Fruit fly (Drosophila melanogaster): Measurements from ENCODE around the gene Grx1.

The Grx1 gene

DNA sequence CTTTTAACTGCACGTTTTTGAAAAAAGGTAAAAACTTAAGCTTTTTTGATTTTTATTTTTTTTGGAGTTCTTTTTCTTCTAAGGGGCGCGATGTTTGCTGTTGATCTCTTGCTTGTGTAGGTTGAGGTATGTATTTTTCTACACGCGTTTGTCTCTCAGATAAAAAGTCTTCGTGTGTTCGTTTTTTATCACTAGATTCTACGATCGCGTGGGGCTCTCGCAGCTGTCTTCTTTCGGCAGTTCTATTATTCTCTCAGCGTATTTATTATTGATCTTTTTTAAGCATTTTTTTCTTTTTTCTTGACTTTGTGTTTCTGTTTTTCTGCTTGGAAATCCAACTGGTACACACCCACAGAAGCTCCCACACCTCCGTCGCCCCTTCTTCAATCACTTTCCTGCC, 26.0 kb downstream of the Grx1 start (continued):
- TF ChIP-seq CG2116 (GFP tag; optimal IDR thresholded peaks at IDR 0.05) (no peak), nmo (GFP tag; optimal IDR thresholded peaks at IDR 0.05) (no peak), HLH4C (GFP tag; IDR thresholded peaks at IDR 0.05; ENCODE audit: partially characterized antibody) (no peak), CG1603 (tag; optimal IDR thresholded peaks at IDR 0.05) (no peak), dm (GFP tag; optimal IDR thresholded peaks at IDR 0.05) (no peak), CG4730 (GFP tag; IDR thresholded peaks at IDR 0.05) (no peak), PHDP (tag; optimal IDR thresholded peaks at IDR 0.05) (peak; percentile 1), Nf-YC (tag; optimal IDR thresholded peaks at IDR 0.05) (peak; percentile 12), Dip3 (GFP tag; optimal IDR thresholded peaks at IDR 0.05) (no peak), CG3065 (GFP tag; optimal IDR thresholded peaks at IDR 0.05) (no peak), Awh (GFP tag; IDR thresholded peaks at IDR 0.05) (no peak), CG16863 (GFP tag; optimal IDR thresholded peaks at IDR 0.05) (no peak), CTCF (GFP tag; optimal IDR thresholded peaks at IDR 0.05) (peak; percentile 2), ash1 (GFP tag; optimal IDR thresholded peaks at IDR 0.05) (no peak), Dfd (GFP tag; optimal IDR thresholded peaks at IDR 0.05) (no peak), BtbVII (GFP tag; optimal IDR thresholded peaks at IDR 0.05) (peak; percentile 31), E2f2 (GFP tag; IDR thresholded peaks at IDR 0.05) (no peak), CG34224 (GFP tag; IDR thresholded peaks at IDR 0.05; ENCODE audit: partially characterized antibody) (no peak), mld (GFP tag; IDR thresholded peaks at IDR 0.05; ENCODE audit: partially characterized antibody) (no peak), ac (GFP tag; optimal IDR thresholded peaks at IDR 0.05) (no peak), inv (GFP tag; IDR thresholded peaks at IDR 0.05; ENCODE audit: partially characterized antibody) (no peak), Atf3 (GFP tag; optimal IDR thresholded peaks at IDR 0.05) (no peak), Fer1 (GFP tag; optimal IDR thresholded peaks at IDR 0.05) (peak; percentile 15), her (GFP tag; optimal IDR thresholded peaks at IDR 0.05) (no peak), CG16813 (GFP tag; IDR thresholded peaks at IDR 0.05; ENCODE audit: partially characterized antibody) (no peak), CG15269 (tag; optimal IDR thresholded peaks at IDR 0.05) (peak; percentile 5), bbx (GFP tag; IDR thresholded peaks at IDR 0.05; ENCODE audit: partially characterized antibody) (no peak), pnt (GFP tag; optimal IDR thresholded peaks at IDR 0.05) (no peak), caup (GFP tag; optimal IDR thresholded peaks at IDR 0.05; ENCODE audit: severe bottlenecking) (peak; percentile 14), CG12769 (tag; optimal IDR thresholded peaks at IDR 0.05) (peak; percentile 22), sd (tag; optimal IDR thresholded peaks at IDR 0.05) (peak; percentile 72), CG10366 (GFP tag; IDR thresholded peaks at IDR 0.05) (no peak), CG12219 (GFP tag; optimal IDR thresholded peaks at IDR 0.05) (no peak), Doc2 (GFP tag; IDR thresholded peaks at IDR 0.05) (no peak), sens (GFP tag) (peak; percentile 52), dpn (GFP tag; optimal IDR thresholded peaks at IDR 0.05) (no peak), CG6683 (GFP tag; optimal IDR thresholded peaks at IDR 0.05) (no peak), E2f1 (GFP tag; IDR thresholded peaks at IDR 0.05) (no peak), CG6175 (GFP tag; IDR thresholded peaks at IDR 0.05) (no peak), CkIIα-i1 (GFP tag; IDR thresholded peaks at IDR 0.05) (no peak), CG12236 (GFP tag; optimal IDR thresholded peaks at IDR 0.05) (no peak), CG17568 (GFP tag; optimal IDR thresholded peaks at IDR 0.05) (no peak), CG14050 (GFP tag; IDR thresholded peaks at IDR 0.05) (no peak), HLHmδ (GFP tag; optimal IDR thresholded peaks at IDR 0.05) (no peak), CG32772 (GFP tag; IDR thresholded peaks at IDR 0.05) (no peak), sc (optimal IDR thresholded peaks at IDR 0.05) (no peak), sc (GFP tag; optimal IDR thresholded peaks at IDR 0.05) (no peak), jumu (GFP tag; optimal IDR thresholded peaks at IDR 0.05) (no peak), CG9609 (GFP tag; optimal IDR thresholded peaks at IDR 0.05) (no peak), CG1832 (GFP tag; optimal IDR thresholded peaks at IDR 0.05) (no peak), nerfin-2 (GFP tag; IDR thresholded peaks at IDR 0.05; ENCODE audit: partially characterized antibody) (no peak), Dip2 (GFP tag; IDR thresholded peaks at IDR 0.05) (no peak)
